Fruit fly (Drosophila melanogaster) S2 (cell line): ENCODE data around the gene THADA.
"Not testable (repeated sequence)": the region's sequence is repeated elsewhere in the genome, so short reads cannot be mapped to it uniquely, and the experiment has no call there.

Source experiments
- CG8478 ChIP-seq: fragments of >200 bp; optimal IDR thresholded peaks from 2 replicates; lab custom pipeline; 2018
- CTCF ChIP-seq, 2 experiments: fragments of >200 bp; optimal IDR thresholded peaks; 2 replicates each; lab custom pipeline; 2018

THADA gene

dm6 chrX:19865389-19866144 is at the start of gene THADA:
Gene THADA, minus strand, starts transcription at chrX:19865524.
- TF ChIP-seq CG8478 (lab: Kevin White, UChicago), result no peak
- peak; percentile 75 to 79 for TF ChIP-seq CTCF (optimal IDR thresholded peaks at IDR 0.05; lab: Kevin White, UChicago)

- TF ChIP-seq CG8478 (lab: Kevin White, UChicago); CTCF (optimal IDR thresholded peaks at IDR 0.05; lab: Kevin White, UChicago): not testable (repeated sequence)
These were observed 44.7 kb upstream of the THADA start, which contains the start of gene CG45486 for dm6 chrX:19910017-19910416. Gene CG45486, minus strand, starts transcription at chrX:19910117.

- no peak for TF ChIP-seq CTCF (optimal IDR thresholded peaks at IDR 0.05; lab: Kevin White, UChicago)
- TF ChIP-seq CG8478 (lab: Kevin White, UChicago), result no peak
These were observed 34.7 kb upstream of the THADA start for dm6 chrX:19899978-19900377.

dm6 chrX:19897991-19898473 is 32.7 kb upstream of the THADA start:
- no peak for TF ChIP-seq CG8478 (lab: Kevin White, UChicago)
- no peak for TF ChIP-seq CTCF (optimal IDR thresholded peaks at IDR 0.05; lab: Kevin White, UChicago)

- peak; percentile 86 to 91 for TF ChIP-seq CTCF (optimal IDR thresholded peaks at IDR 0.05; lab: Kevin White, UChicago)
- no peak for TF ChIP-seq CG8478 (lab: Kevin White, UChicago)
These were observed 32.1 kb upstream of the THADA start for dm6 chrX:19897328-19897990.

dm6 chrX:19892070-19892469 is 26.7 kb upstream of the THADA start:
- TF ChIP-seq CTCF (optimal IDR thresholded peaks at IDR 0.05; lab: Kevin White, UChicago), result no peak
- TF ChIP-seq CG8478 (lab: Kevin White, UChicago), result no peak

- TF ChIP-seq CTCF (optimal IDR thresholded peaks at IDR 0.05; lab: Kevin White, UChicago), result no peak
- TF ChIP-seq CG8478 (lab: Kevin White, UChicago), result no peak
These were observed 24.8 kb upstream of the THADA start, which contains the start of gene amn for dm6 chrX:19890010-19890665. Gene amn, minus strand, starts transcription at chrX:19890060.

- TF ChIP-seq CTCF (optimal IDR thresholded peaks at IDR 0.05; lab: Kevin White, UChicago) (no peak), CG8478 (lab: Kevin White, UChicago) (no peak)
These were observed 23.9 kb upstream of the THADA start for dm6 chrX:19889128-19889756.

- TF ChIP-seq CTCF (optimal IDR thresholded peaks at IDR 0.05; lab: Kevin White, UChicago) (peak in 1 of 2 experiments; percentile 7), CG8478 (lab: Kevin White, UChicago) (no peak)
These were observed 21.9 kb upstream of the THADA start for dm6 chrX:19886936-19887934.

- no peak for TF ChIP-seq CTCF (optimal IDR thresholded peaks at IDR 0.05; lab: Kevin White, UChicago)
- TF ChIP-seq CG8478 (lab: Kevin White, UChicago), result no peak
These were observed 21.2 kb upstream of the THADA start for dm6 chrX:19886515-19886914.

- TF ChIP-seq CG8478 (lab: Kevin White, UChicago) (no peak), CTCF (optimal IDR thresholded peaks at IDR 0.05; lab: Kevin White, UChicago) (no peak)
These were observed 18.9 kb upstream of the THADA start for dm6 chrX:19884204-19884603.

dm6 chrX:19878342-19879204 is 13.2 kb upstream of the THADA start:
- TF ChIP-seq CTCF (optimal IDR thresholded peaks at IDR 0.05; lab: Kevin White, UChicago) (no peak), CG8478 (lab: Kevin White, UChicago) (no peak)
